Worm (Caenorhabditis elegans) whole organism, L4/young adult: ENCODE data around the gene srz-29.

Source experiments
- W03F9.2 ChIP-seq: fragments of 150-350 bp; optimal IDR thresholded peaks from 2 replicates; lab custom pipeline; 2014; ENCODE audit warnings: missing biosample characterization, missing genetic modification characterization
- dao-5 ChIP-seq: sonication (generic microtip); optimal IDR thresholded peaks from 2 replicates; lab custom pipeline; 2016; ENCODE audit warnings: missing genotype, missing genetic modification characterization, moderate library complexity, missing compliant biosample characterization
- him-1 ChIP-seq: sonication (generic microtip); optimal IDR thresholded peaks from 2 replicates; lab custom pipeline; 2016; ENCODE audit warnings: missing genotype, missing genetic modification reagents, missing genetic modification characterization, missing compliant biosample characterization

ce11 chrIV:13649126-13649525 is 3.4 kb upstream of the srz-29 start, which contains the start of gene C08F11.10:
- TF ChIP-seq him-1 (tag; lab: Kevin White, UChicago) (no peak), W03F9.2 (tag; lab: Kevin White, UChicago) (no peak), dao-5 (tag; lab: Kevin White, UChicago) (no peak)
